Worm (Caenorhabditis elegans) whole organism, L2 larva: ENCODE measurements around the gene F35H8.1.

Source experiments
- C34F6.9 ChIP-seq: fragments of 150-350 bp; optimal IDR thresholded peaks from 2 replicates; lab custom pipeline; 2014; ENCODE audit warnings: missing biosample characterization, missing genetic modification characterization
- F13H6.1 ChIP-seq: sonication (generic microtip); optimal IDR thresholded peaks from 2 replicates; lab custom pipeline; 2016; ENCODE audit warnings: missing genetic modification characterization, missing compliant biosample characterization
- R02D3.7 ChIP-seq: fragments of 150-350 bp; optimal IDR thresholded peaks from 2 replicates; lab custom pipeline; 2014; ENCODE audit warnings: missing biosample characterization, missing genetic modification characterization
- Y55F3AM.14 ChIP-seq: fragments of 200-800 bp; sonication (Bioruptor generic); optimal IDR thresholded peaks from 2 replicates; lab custom pipeline; 2018; ENCODE audit warnings: mild to moderate bottlenecking, missing genetic modification characterization, missing compliant biosample characterization
- ZK546.5 ChIP-seq: sonication (generic microtip); optimal IDR thresholded peaks from 2 replicates; lab custom pipeline; 2017; ENCODE audit warnings: missing biosample characterization, missing genetic modification characterization
- alr-1 ChIP-seq: fragments of 150-350 bp; optimal IDR thresholded peaks from 2 replicates; lab custom pipeline; 2014; ENCODE audit warnings: missing biosample characterization, missing genetic modification characterization
- aly-2 ChIP-seq: fragments of 150-350 bp; optimal IDR thresholded peaks from 2 replicates; lab custom pipeline; 2014; ENCODE audit warnings: missing biosample characterization, missing genetic modification characterization
- ama-1 ChIP-seq: fragments of 150-350 bp; optimal IDR thresholded peaks from 2 replicates; lab custom pipeline; 2018; ENCODE audit warnings: inconsistent platforms
- blmp-1 ChIP-seq: sonication (generic microtip); optimal IDR thresholded peaks from 2 replicates; lab custom pipeline; 2017; ENCODE audit warnings: missing genetic modification characterization, mild to moderate bottlenecking, missing compliant biosample characterization, antibody characterized with exemption, moderate library complexity; ENCODE audit not compliant: insufficient read depth
- ceh-16 ChIP-seq: fragments of 150-350 bp; optimal IDR thresholded peaks from 2 replicates; lab custom pipeline; 2014; ENCODE audit warnings: missing biosample characterization, missing genetic modification characterization
- ceh-82 ChIP-seq: fragments of 150-350 bp; optimal IDR thresholded peaks from 2 replicates; lab custom pipeline; 2014; ENCODE audit warnings: missing biosample characterization, missing genetic modification characterization
- crh-2 ChIP-seq: sonication (generic microtip); optimal IDR thresholded peaks from 2 replicates; lab custom pipeline; 2017; ENCODE audit warnings: missing biosample characterization, missing genetic modification characterization
- dmd-4 ChIP-seq: sonication (generic microtip); optimal IDR thresholded peaks from 2 replicates; lab custom pipeline; 2017; ENCODE audit warnings: missing biosample characterization, missing genetic modification characterization
- egl-27 ChIP-seq: sonication (generic microtip); optimal IDR thresholded peaks from 3 replicates; lab custom pipeline; 2017; ENCODE audit warnings: missing biosample characterization, missing genetic modification reagents, missing genetic modification characterization
- elt-1 ChIP-seq: fragments of 150-350 bp; optimal IDR thresholded peaks from 2 replicates; lab custom pipeline; 2014; ENCODE audit warnings: missing biosample characterization, missing genetic modification characterization
- elt-3 ChIP-seq: sonication (generic microtip); optimal IDR thresholded peaks from 2 replicates; lab custom pipeline; 2017; ENCODE audit warnings: missing biosample characterization, missing genetic modification characterization
- fos-1 ChIP-seq: fragments of 150-350 bp; optimal IDR thresholded peaks from 2 replicates; lab custom pipeline; 2014; ENCODE audit warnings: missing biosample characterization, missing genetic modification characterization
- gmeb-1 ChIP-seq: fragments of 150-350 bp; optimal IDR thresholded peaks from 2 replicates; lab custom pipeline; 2014; ENCODE audit warnings: missing biosample characterization, missing genetic modification characterization
- lin-11 ChIP-seq: fragments of 150-350 bp; sonication (generic microtip); optimal IDR thresholded peaks from 2 replicates; lab custom pipeline; 2014; ENCODE audit warnings: missing biosample characterization, missing genetic modification characterization, inconsistent platforms, mixed read lengths
- lin-13 ChIP-seq: fragments of 150-350 bp; optimal IDR thresholded peaks from 2 replicates; lab custom pipeline; 2014; ENCODE audit warnings: missing biosample characterization, missing genetic modification reagents, missing genetic modification characterization
- lin-39 ChIP-seq: fragments of 150-350 bp; optimal IDR thresholded peaks from 2 replicates; lab custom pipeline; 2014; ENCODE audit warnings: missing biosample characterization, missing genetic modification reagents, missing genetic modification characterization
- lsy-2 ChIP-seq, 2 experiments: fragments of 150-350 bp in 1 of 2; sonication (generic microtip) in 1 of 2; optimal IDR thresholded peaks; 2 replicates each; lab custom pipeline; 2014 to 2017; ENCODE audit warnings: missing biosample characterization in 2 of 2, missing genetic modification characterization in 2 of 2
- mab-5 ChIP-seq: fragments of 150-350 bp; optimal IDR thresholded peaks from 2 replicates; lab custom pipeline; 2014; ENCODE audit warnings: missing biosample characterization, missing genetic modification characterization
- mbf-1 ChIP-seq: sonication (generic microtip); optimal IDR thresholded peaks from 2 replicates; lab custom pipeline; 2017; ENCODE audit warnings: missing biosample characterization, missing genetic modification characterization
- mdl-1 ChIP-seq, 2 experiments: fragments of 150-350 bp in 1 of 2; sonication (generic microtip) in 1 of 2; optimal IDR thresholded peaks; 2 replicates each; lab custom pipeline; 2017; ENCODE audit warnings: missing biosample characterization in 2 of 2, missing genetic modification characterization in 2 of 2
- nhr-10 ChIP-seq: sonication (generic microtip); optimal IDR thresholded peaks from 2 replicates; lab custom pipeline; 2017; ENCODE audit warnings: missing biosample characterization, missing genetic modification characterization
- nhr-11 ChIP-seq: fragments of 150-350 bp; optimal IDR thresholded peaks from 2 replicates; lab custom pipeline; 2014; ENCODE audit warnings: missing biosample characterization, missing genetic modification characterization
- nhr-12 ChIP-seq: fragments of 150-350 bp; optimal IDR thresholded peaks from 2 replicates; lab custom pipeline; 2014; ENCODE audit warnings: missing biosample characterization, missing genetic modification characterization
- nhr-129 ChIP-seq: fragments of 150-350 bp; optimal IDR thresholded peaks from 2 replicates; lab custom pipeline; 2014; ENCODE audit warnings: missing biosample characterization, missing genetic modification characterization
- nhr-21 ChIP-seq: fragments of 150-350 bp; optimal IDR thresholded peaks from 2 replicates; lab custom pipeline; 2014; ENCODE audit warnings: missing biosample characterization, missing genetic modification characterization
- nhr-23 ChIP-seq: fragments of 150-350 bp; optimal IDR thresholded peaks from 2 replicates; lab custom pipeline; 2014; ENCODE audit warnings: missing biosample characterization, missing genetic modification reagents, missing genetic modification characterization
- nhr-237 ChIP-seq: fragments of 150-350 bp; optimal IDR thresholded peaks from 2 replicates; lab custom pipeline; 2014; ENCODE audit warnings: missing biosample characterization, missing genetic modification characterization
- nhr-25 ChIP-seq: fragments of 150-350 bp; sonication (generic microtip); optimal IDR thresholded peaks from 3 replicates; lab custom pipeline; 2014; ENCODE audit warnings: missing biosample characterization, missing genetic modification characterization
- nhr-6 ChIP-seq: fragments of 150-350 bp; optimal IDR thresholded peaks from 2 replicates; lab custom pipeline; 2014; ENCODE audit warnings: missing biosample characterization, missing genetic modification characterization
- nhr-77 ChIP-seq: fragments of 150-350 bp; optimal IDR thresholded peaks from 2 replicates; lab custom pipeline; 2014; ENCODE audit warnings: missing biosample characterization, missing genetic modification characterization
- peb-1 ChIP-seq: fragments of 150-350 bp; optimal IDR thresholded peaks from 2 replicates; lab custom pipeline; 2014; ENCODE audit warnings: missing biosample characterization, missing genetic modification characterization
- sem-4 ChIP-seq: fragments of 150-350 bp; optimal IDR thresholded peaks from 2 replicates; lab custom pipeline; 2014; ENCODE audit warnings: missing biosample characterization, missing genetic modification reagents, missing genetic modification characterization
- skn-1 ChIP-seq: sonication (generic microtip); optimal IDR thresholded peaks from 2 replicates; lab custom pipeline; 2017; ENCODE audit warnings: missing biosample characterization, missing genetic modification characterization
- sma-3 ChIP-seq: sonication (generic microtip); optimal IDR thresholded peaks from 2 replicates; lab custom pipeline; 2016; ENCODE audit warnings: missing genetic modification reagents, missing genetic modification characterization, missing compliant biosample characterization
- sma-9 ChIP-seq, 2 experiments: fragments of 150-350 bp in 1 of 2; sonication (generic microtip) in 1 of 2; optimal IDR thresholded peaks; 2 replicates each; lab custom pipeline; 2014 to 2016; ENCODE audit warnings: missing genetic modification characterization in 2 of 2, mild to moderate bottlenecking in 1 of 2, missing biosample characterization in 1 of 2, missing compliant biosample characterization in 1 of 2, missing genetic modification reagents in 1 of 2, moderate library complexity in 1 of 2
- snpc-4 ChIP-seq: fragments of 150-350 bp; optimal IDR thresholded peaks from 2 replicates; lab custom pipeline; 2014; ENCODE audit warnings: missing biosample characterization, missing genetic modification characterization
- unc-39 ChIP-seq: fragments of 150-350 bp; optimal IDR thresholded peaks from 2 replicates; lab custom pipeline; 2014; ENCODE audit warnings: missing biosample characterization, missing genetic modification characterization
- unc-55 ChIP-seq: fragments of 150-350 bp; sonication (generic microtip); optimal IDR thresholded peaks from 3 replicates; lab custom pipeline; 2014; ENCODE audit warnings: missing biosample characterization, missing genetic modification reagents, missing genetic modification characterization
- unc-62 ChIP-seq: fragments of 150-350 bp; optimal IDR thresholded peaks from 2 replicates; lab custom pipeline; 2014; ENCODE audit warnings: missing biosample characterization, missing genetic modification reagents, missing genetic modification characterization
- zag-1 ChIP-seq: fragments of 150-350 bp; optimal IDR thresholded peaks from 2 replicates; lab custom pipeline; 2014; ENCODE audit warnings: missing biosample characterization, missing genetic modification characterization
- ztf-1 ChIP-seq: fragments of 200-800 bp; sonication (Bioruptor generic); conservative IDR thresholded peaks from 2 replicates; pipeline ENCODE4 v1.3.6; 2022; ENCODE audit warnings: missing genetic modification characterization, missing compliant biosample characterization
- ztf-11 ChIP-seq: sonication (generic microtip); optimal IDR thresholded peaks from 2 replicates; lab custom pipeline; 2017; ENCODE audit warnings: missing biosample characterization, missing genetic modification characterization
- ztf-4 ChIP-seq: fragments of 150-350 bp; optimal IDR thresholded peaks from 2 replicates; lab custom pipeline; 2014; ENCODE audit warnings: missing biosample characterization, missing genetic modification characterization

F35H8.1 gene

DNA sequence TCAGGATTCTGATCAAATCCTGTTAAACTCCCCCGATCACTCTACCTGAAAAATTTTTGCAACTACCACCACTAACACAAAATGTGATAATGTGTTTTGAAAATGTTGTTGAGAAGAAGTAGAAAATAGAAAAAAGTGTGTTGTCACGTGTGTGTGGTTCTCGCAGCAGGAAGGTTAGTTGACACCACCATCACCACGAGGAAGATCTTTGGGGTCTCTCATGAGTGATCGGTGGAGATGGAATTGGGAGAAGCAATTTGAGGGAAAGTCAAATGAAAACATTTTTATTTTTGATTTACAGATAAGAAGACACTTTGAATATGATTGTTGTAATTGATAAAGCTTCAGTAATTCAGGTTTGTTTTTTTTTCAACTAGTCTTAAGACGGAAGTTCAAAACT, 48.6 kb upstream of the F35H8.1 start (continued):
- TF ChIP-seq nhr-12 (tag; lab: Kevin White, UChicago): no peak
- TF ChIP-seq lsy-2 (tag; optimal IDR thresholded peaks at IDR 0.05; lab: Kevin White, UChicago): peak in 1 of 2 experiments; percentile 60
- TF ChIP-seq ceh-82 (tag; lab: Kevin White, UChicago): no peak
- TF ChIP-seq peb-1: no peak
- no peak for TF ChIP-seq dmd-4 (tag; lab: Kevin White, UChicago)
- TF ChIP-seq nhr-6 (tag; lab: Kevin White, UChicago): peak; percentile 27
- TF ChIP-seq nhr-77 (tag; lab: Kevin White, UChicago): no peak
- peak; percentile 36 for TF ChIP-seq C34F6.9 (tag; lab: Kevin White, UChicago)
- TF ChIP-seq gmeb-1 (tag; lab: Kevin White, UChicago): peak; percentile 54
- TF ChIP-seq nhr-11 (tag; lab: Kevin White, UChicago): no peak
- no peak for TF ChIP-seq nhr-237 (tag; lab: Kevin White, UChicago)
- no peak for TF ChIP-seq F13H6.1 (tag; lab: Kevin White, UChicago)

DNA sequence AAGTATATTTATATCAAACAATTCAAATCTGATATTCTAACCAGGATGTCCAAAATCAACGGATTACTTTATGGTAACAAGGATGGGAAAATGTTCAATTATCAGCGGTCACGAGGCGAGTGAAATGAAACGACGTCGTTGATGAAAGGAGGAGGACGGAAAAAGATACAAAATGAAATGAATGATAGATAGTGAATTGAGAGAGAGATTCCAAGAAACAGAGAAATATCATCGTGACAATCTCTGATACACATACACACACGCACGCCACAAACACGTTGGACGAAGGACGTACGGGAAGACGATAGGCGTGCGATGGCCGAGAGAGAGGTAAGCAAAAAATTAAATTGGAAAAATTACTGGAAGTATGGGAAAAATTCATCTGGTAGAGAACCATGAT, 48.0 kb upstream of the F35H8.1 start:
- TF ChIP-seq skn-1 (no peak), ztf-11 (tag; lab: Kevin White, UChicago) (no peak), nhr-237 (tag; lab: Kevin White, UChicago) (no peak), mbf-1 (tag; lab: Kevin White, UChicago) (no peak), sem-4 (tag; lab: Kevin White, UChicago) (peak; percentile 85), blmp-1 (peak; percentile 86), ztf-4 (tag; lab: Kevin White, UChicago) (peak; percentile 67), nhr-23 (tag; lab: Kevin White, UChicago) (no peak), elt-3 (tag; lab: Kevin White, UChicago) (no peak), nhr-25 (peak; percentile 96), ama-1 (lab: Kevin White, UChicago) (peak; percentile 41), nhr-21 (tag; lab: Kevin White, UChicago) (peak; percentile 95), unc-62 (GFP tag; lab: Kevin White, UChicago) (no peak), dmd-4 (tag; lab: Kevin White, UChicago) (no peak), lin-13 (GFP tag; lab: Kevin White, UChicago) (peak; percentile 21), nhr-77 (tag; lab: Kevin White, UChicago) (no peak), nhr-12 (tag; lab: Kevin White, UChicago) (no peak), C34F6.9 (tag; lab: Kevin White, UChicago) (peak; percentile 55), nhr-11 (tag; lab: Kevin White, UChicago) (no peak), ztf-1 (no peak), alr-1 (tag; lab: Kevin White, UChicago) (no peak), egl-27 (tag; lab: Kevin White, UChicago) (peak; percentile 57), crh-2 (tag; lab: Kevin White, UChicago) (peak; percentile 63), ceh-82 (tag; lab: Kevin White, UChicago) (no peak), nhr-10 (tag; lab: Kevin White, UChicago) (no peak), R02D3.7 (no peak), lin-39 (tag; lab: Kevin White, UChicago) (no peak), sma-9 (GFP tag; optimal IDR thresholded peaks at IDR 0.05; lab: Kevin White, UChicago) (peak; percentile 95), sma-9 (tag; optimal IDR thresholded peaks at IDR 0.05; lab: Kevin White, UChicago) (no peak), nhr-6 (tag; lab: Kevin White, UChicago) (peak; percentile 58), lin-11 (tag; lab: Kevin White, UChicago) (no peak), sma-3 (GFP tag; lab: Kevin White, UChicago) (peak; percentile 84), mab-5 (tag; lab: Kevin White, UChicago) (peak; percentile 31), Y55F3AM.14 (GFP tag; lab: Kevin White, UChicago) (peak; percentile 1), peb-1 (no peak), fos-1 (tag; lab: Kevin White, UChicago) (peak; percentile 74), unc-39 (tag; lab: Kevin White, UChicago) (no peak), ceh-16 (tag; lab: Kevin White, UChicago) (peak; percentile 36), elt-1 (no peak), mdl-1 (tag; optimal IDR thresholded peaks at IDR 0.05; lab: Kevin White, UChicago) (peak; percentile 75 to 91), lsy-2 (tag; optimal IDR thresholded peaks at IDR 0.05; lab: Kevin White, UChicago) (peak in 1 of 2 experiments; percentile 72), gmeb-1 (tag; lab: Kevin White, UChicago) (peak; percentile 63), zag-1 (tag; lab: Kevin White, UChicago) (no peak), snpc-4 (tag; lab: Kevin White, UChicago) (no peak), nhr-129 (tag; lab: Kevin White, UChicago) (peak; percentile 87), ZK546.5 (tag; lab: Kevin White, UChicago) (no peak), F13H6.1 (tag; lab: Kevin White, UChicago) (peak; percentile 68), unc-55 (GFP tag; lab: Kevin White, UChicago) (no peak), aly-2 (no peak)
